Worm (Caenorhabditis elegans): ENCODE measurements around the gene fbxb-26.

DNA sequence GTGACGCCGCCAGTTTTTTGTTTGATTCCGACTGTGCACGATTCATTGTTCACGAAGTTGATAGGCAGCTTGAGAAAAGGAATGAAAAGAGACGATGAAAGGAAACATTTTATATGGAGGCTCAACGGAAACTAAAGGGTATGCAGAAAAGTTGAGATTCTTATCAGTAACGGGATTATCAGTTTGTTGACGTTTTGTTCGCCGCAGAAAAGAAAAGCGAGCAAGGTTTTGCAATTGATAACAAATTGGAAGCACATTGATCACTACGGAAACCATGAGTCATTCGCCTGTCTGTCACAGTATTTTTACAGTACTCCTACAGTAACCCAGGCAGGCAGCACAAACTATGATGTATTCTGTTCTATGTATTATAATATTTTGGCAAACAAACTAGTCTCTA, 46.3 kb upstream of the fbxb-26 start:
- TF ChIP-seq fkh-10 (GFP tag; optimal IDR thresholded peaks at IDR 0.05) = no peak
- TF ChIP-seq nhr-6 (tag; optimal IDR thresholded peaks at IDR 0.05) = no peak
- TF ChIP-seq aha-1 (tag) = peak; percentile 46
- no peak for TF ChIP-seq unc-62 (GFP tag; optimal IDR thresholded peaks at IDR 0.05 in 1 of 2)
- no peak for TF ChIP-seq unc-62 (tag; optimal IDR thresholded peaks at IDR 0.05)
- TF ChIP-seq fos-1 (tag; optimal IDR thresholded peaks at IDR 0.05) = no peak
- TF ChIP-seq skn-1 (tag; optimal IDR thresholded peaks at IDR 0.05) = no peak
- TF ChIP-seq zfp-3 (GFP tag; conservative IDR thresholded peaks at IDR 0.05) = no peak
- TF ChIP-seq hlh-30 (tag; optimal IDR thresholded peaks at IDR 0.05; ENCODE audit: insufficient read depth) = no peak
- TF ChIP-seq set-16 (GFP tag; IDR thresholded peaks at IDR 0.05) = no peak
- no peak for TF ChIP-seq lsy-2 (tag; optimal IDR thresholded peaks at IDR 0.05)
- TF ChIP-seq dve-1 (tag; optimal IDR thresholded peaks at IDR 0.05; ENCODE audit: insufficient read depth) = no peak
